Worm (Caenorhabditis elegans) whole organism, L1 larva: Measurements from ENCODE around the gene spe-18.
A peak's percentile ranks its signal among the peaks of the same experiment; 100 is the strongest.

Experiments used
- C04F5.9 ChIP-seq: sonication (generic microtip); optimal IDR thresholded peaks from 2 replicates; lab custom pipeline; 2016; ENCODE audit warnings: missing genetic modification characterization, missing compliant biosample characterization
- F16B12.6 ChIP-seq: fragments of 150-350 bp; optimal IDR thresholded peaks from 2 replicates; lab custom pipeline; 2014; ENCODE audit warnings: missing biosample characterization, missing genetic modification characterization
- alr-1 ChIP-seq: fragments of 200-800 bp; sonication (Bioruptor generic); optimal IDR thresholded peaks from 2 replicates; lab custom pipeline; 2018; ENCODE audit warnings: borderline replicate concordance, mild to moderate bottlenecking, missing genetic modification characterization, missing compliant biosample characterization
- blmp-1 ChIP-seq: fragments of 150-350 bp; optimal IDR thresholded peaks from 2 replicates; lab custom pipeline; 2014; ENCODE audit warnings: missing biosample characterization, missing genetic modification characterization
- ceh-63 ChIP-seq: fragments of 200-800 bp; sonication (Bioruptor generic); optimal IDR thresholded peaks from 2 replicates; lab custom pipeline; 2018; ENCODE audit warnings: mild to moderate bottlenecking, missing genetic modification characterization, missing compliant biosample characterization
- ceh-88 ChIP-seq: fragments of 200-800 bp; sonication (Bioruptor generic); IDR thresholded peaks from 2 replicates; pipeline ENCODE4 v1.3.6; 2022; ENCODE audit warnings: missing genetic modification characterization, missing compliant biosample characterization
- ces-1 ChIP-seq: fragments of 150-350 bp; optimal IDR thresholded peaks from 2 replicates; lab custom pipeline; 2014; ENCODE audit warnings: missing biosample characterization, missing genetic modification reagents, missing genetic modification characterization
- dpl-1 ChIP-seq, 3 experiments: fragments of 150-350 bp in 2 of 3; sonication (generic microtip) in 1 of 3; optimal IDR thresholded peaks; 2 replicates each; lab custom pipeline; 2014 to 2017; ENCODE audit warnings: missing biosample characterization in 3 of 3, missing genetic modification characterization in 3 of 3, missing genetic modification reagents in 3 of 3
- efl-1 ChIP-seq, 4 experiments: fragments of 150-350 bp; optimal IDR thresholded peaks in 3 of 4; peaks in 1 of 4; 1 replicate in 1 of 4; 2 replicates in 3 of 4; lab custom pipeline; 2014; ENCODE audit warnings: missing biosample characterization in 2 of 4, missing genetic modification characterization in 2 of 4, missing genetic modification reagents in 2 of 4
- egl-13 ChIP-seq: sonication (generic microtip); optimal IDR thresholded peaks from 2 replicates; lab custom pipeline; 2016; ENCODE audit warnings: missing genotype, missing genetic modification reagents, missing genetic modification characterization, missing compliant biosample characterization
- elt-2 ChIP-seq: sonication (generic microtip); optimal IDR thresholded peaks from 2 replicates; lab custom pipeline; 2016; ENCODE audit warnings: missing genetic modification characterization, mild to moderate bottlenecking, inconsistent platforms, missing compliant biosample characterization, missing genetic modification reagents
- fkh-4 ChIP-seq: sonication (generic microtip); optimal IDR thresholded peaks from 2 replicates; lab custom pipeline; 2016; ENCODE audit warnings: missing compliant biosample characterization, missing genetic modification characterization, borderline replicate concordance
- grh-1 ChIP-seq: fragments of 200-800 bp; sonication (Bioruptor generic); IDR thresholded peaks from 2 replicates; pipeline ENCODE4 v1.3.6; 2022; ENCODE audit warnings: missing genetic modification reagents, missing genetic modification characterization, missing compliant biosample characterization
- hlh-4 ChIP-seq: sonication (generic microtip); optimal IDR thresholded peaks from 2 replicates; lab custom pipeline; 2016; ENCODE audit warnings: mild to moderate bottlenecking, missing genetic modification characterization, missing compliant biosample characterization
- isw-1 ChIP-seq: fragments of 200-800 bp; sonication (Bioruptor generic); IDR thresholded peaks from 2 replicates; pipeline ENCODE4 v1.3.6; 2022; ENCODE audit warnings: missing genetic modification characterization, missing compliant biosample characterization
- lin-35 ChIP-seq, 2 experiments: fragments of 150-350 bp; optimal IDR thresholded peaks; 2 replicates each; lab custom pipeline; 2014; ENCODE audit warnings: missing biosample characterization in 2 of 2, missing genetic modification characterization in 2 of 2, missing genetic modification reagents in 2 of 2
- lsy-2 ChIP-seq, 2 experiments: fragments of 150-350 bp; optimal IDR thresholded peaks; 2 replicates each; lab custom pipeline; 2014; ENCODE audit warnings: missing biosample characterization in 2 of 2, missing genetic modification characterization in 2 of 2
- nhr-11 ChIP-seq: fragments of 150-350 bp; optimal IDR thresholded peaks from 2 replicates; lab custom pipeline; 2014; ENCODE audit warnings: missing biosample characterization, missing genetic modification characterization
- nhr-12 ChIP-seq: sonication (generic microtip); optimal IDR thresholded peaks from 2 replicates; lab custom pipeline; 2017; ENCODE audit warnings: missing biosample characterization, missing genetic modification characterization
- nhr-20 ChIP-seq: sonication (generic microtip); optimal IDR thresholded peaks from 2 replicates; lab custom pipeline; 2016; ENCODE audit warnings: mild to moderate bottlenecking, missing genetic modification characterization, missing compliant biosample characterization
- nhr-237 ChIP-seq: fragments of 150-350 bp; optimal IDR thresholded peaks from 2 replicates; lab custom pipeline; 2014; ENCODE audit warnings: missing biosample characterization, missing genetic modification characterization
- nhr-28 ChIP-seq: fragments of 150-350 bp; optimal IDR thresholded peaks from 2 replicates; lab custom pipeline; 2014; ENCODE audit warnings: missing biosample characterization, missing genetic modification characterization
- nhr-76 ChIP-seq: sonication (generic microtip); optimal IDR thresholded peaks from 2 replicates; lab custom pipeline; 2017; ENCODE audit warnings: missing biosample characterization, missing genetic modification characterization
- nhr-84 ChIP-seq: sonication (generic microtip); optimal IDR thresholded peaks from 2 replicates; lab custom pipeline; 2017; ENCODE audit warnings: missing biosample characterization, missing genetic modification characterization
- nhr-85 ChIP-seq: sonication (generic microtip); peaks from one replicate; lab custom pipeline; 2016; ENCODE audit warnings: missing genetic modification characterization, inconsistent platforms, missing compliant biosample characterization
- pag-3 ChIP-seq: sonication (generic microtip); optimal IDR thresholded peaks from 2 replicates; lab custom pipeline; 2017; ENCODE audit warnings: missing genetic modification characterization, mild to moderate bottlenecking, missing compliant biosample characterization, antibody characterized with exemption, borderline replicate concordance; ENCODE audit not compliant: insufficient read depth
- pax-3 ChIP-seq: fragments of 200-800 bp; sonication (Bioruptor generic); optimal IDR thresholded peaks from 2 replicates; lab custom pipeline; 2018; ENCODE audit warnings: mild to moderate bottlenecking, missing genetic modification characterization, moderate library complexity, missing compliant biosample characterization
- pqm-1 ChIP-seq: sonication (generic microtip); optimal IDR thresholded peaks from 3 replicates; lab custom pipeline; 2017; ENCODE audit warnings: missing biosample characterization, missing genetic modification characterization
- skn-1 ChIP-seq: fragments of 150-350 bp; optimal IDR thresholded peaks from 2 replicates; lab custom pipeline; 2014; ENCODE audit warnings: missing biosample characterization, missing genetic modification characterization
- snu-23 ChIP-seq: sonication (generic microtip); optimal IDR thresholded peaks from 2 replicates; lab custom pipeline; 2016; ENCODE audit warnings: missing genetic modification characterization, missing compliant biosample characterization
- sox-4 ChIP-seq: sonication (generic microtip); optimal IDR thresholded peaks from 2 replicates; lab custom pipeline; 2016; ENCODE audit warnings: missing genetic modification characterization, missing compliant biosample characterization
- sptf-1 ChIP-seq: fragments of 150-350 bp; optimal IDR thresholded peaks from 2 replicates; lab custom pipeline; 2014; ENCODE audit warnings: missing biosample characterization, missing genetic modification characterization
- sup-37 ChIP-seq: fragments of 200-800 bp; sonication (Bioruptor generic); optimal IDR thresholded peaks from 2 replicates; lab custom pipeline; 2018; ENCODE audit warnings: mild to moderate bottlenecking, missing genetic modification characterization, missing compliant biosample characterization
- swsn-7 ChIP-seq: sonication (generic microtip); optimal IDR thresholded peaks from 2 replicates; lab custom pipeline; 2016; ENCODE audit warnings: missing genetic modification characterization, missing compliant biosample characterization
- tbx-2 ChIP-seq: sonication (generic microtip); optimal IDR thresholded peaks from 2 replicates; lab custom pipeline; 2016; ENCODE audit warnings: missing genetic modification characterization, missing compliant biosample characterization
- tlp-1 ChIP-seq: fragments of 150-350 bp; optimal IDR thresholded peaks from 2 replicates; lab custom pipeline; 2014; ENCODE audit warnings: missing biosample characterization, missing genetic modification characterization
- unc-130 ChIP-seq: fragments of 150-350 bp; optimal IDR thresholded peaks from 2 replicates; lab custom pipeline; 2017; ENCODE audit warnings: missing biosample characterization, missing genetic modification characterization, inconsistent platforms
- vab-15 ChIP-seq: sonication (generic microtip); optimal IDR thresholded peaks from 2 replicates; lab custom pipeline; 2017; ENCODE audit warnings: missing genotype, mild to moderate bottlenecking, missing genetic modification characterization, missing compliant biosample characterization
- xbp-1 ChIP-seq: sonication (generic microtip); optimal IDR thresholded peaks from 2 replicates; lab custom pipeline; 2016; ENCODE audit warnings: missing genetic modification characterization, missing compliant biosample characterization
- ztf-11 ChIP-seq, 2 experiments: sonication (generic microtip); optimal IDR thresholded peaks; 2 replicates each; lab custom pipeline; 2016 to 2017; ENCODE audit warnings: missing genetic modification characterization in 2 of 2, missing biosample characterization in 1 of 2, missing compliant biosample characterization in 1 of 2

spe-18 gene

ce11 chrII:13117135-13117534 lies 36.1 kb downstream of the spe-18 start, which contains the start of gene gfm-1 (continued):
- TF ChIP-seq tlp-1 (tag; lab: Kevin White, UChicago) (no peak), skn-1 (tag; lab: Kevin White, UChicago) (peak; percentile 55), alr-1 (tag; lab: Kevin White, UChicago) (no peak), ceh-88 (GFP tag; lab: Robert Waterston, UW) (peak; percentile 53; the same call in 1 of the 2 replicates), snu-23 (GFP tag; lab: Kevin White, UChicago) (peak; percentile 76), grh-1 (GFP tag; lab: Robert Waterston, UW) (peak; percentile 72), tbx-2 (tag; lab: Kevin White, UChicago) (peak; percentile 87), ces-1 (GFP tag; lab: Kevin White, UChicago) (no peak), nhr-12 (no peak), swsn-7 (tag; lab: Kevin White, UChicago) (peak; percentile 85), pqm-1 (no peak), nhr-85 (peak; percentile 92), isw-1 (GFP tag; lab: Robert Waterston, UW) (peak; percentile 58), sox-4 (tag; lab: Kevin White, UChicago) (peak; percentile 91), egl-13 (peak; percentile 88), ztf-11 (tag; optimal IDR thresholded peaks at IDR 0.05; lab: Kevin White, UChicago) (peak in 1 of 2 experiments; percentile 91), sptf-1 (no peak), unc-130 (peak; percentile 32), dpl-1 (GFP tag; optimal IDR thresholded peaks at IDR 0.05; lab: Kevin White, UChicago) (peak; percentile 53 to 72 (median 67)), lsy-2 (tag; optimal IDR thresholded peaks at IDR 0.05; lab: Kevin White, UChicago) (peak; percentile 62 to 83), vab-15 (tag; lab: Kevin White, UChicago) (peak; percentile 28), hlh-4 (peak; percentile 71)

- TF ChIP-seq sptf-1 (no peak), nhr-76 (tag; lab: Kevin White, UChicago) (no peak), sup-37 (no peak), C04F5.9 (tag; lab: Kevin White, UChicago) (no peak), nhr-237 (tag; lab: Kevin White, UChicago) (no peak), sox-4 (tag; lab: Kevin White, UChicago) (no peak), ces-1 (GFP tag; lab: Kevin White, UChicago) (no peak), pag-3 (tag; lab: Kevin White, UChicago) (no peak), nhr-28 (tag; lab: Kevin White, UChicago) (no peak), nhr-84 (tag; lab: Kevin White, UChicago) (no peak), F16B12.6 (tag; lab: Kevin White, UChicago) (no peak), xbp-1 (tag; lab: Kevin White, UChicago) (no peak), fkh-4 (tag; lab: Kevin White, UChicago) (no peak), pax-3 (tag; lab: Kevin White, UChicago) (no peak), ceh-63 (no peak), nhr-20 (tag; lab: Kevin White, UChicago) (no peak), lin-35 (GFP tag; optimal IDR thresholded peaks at IDR 0.05; lab: Kevin White, UChicago) (no peak), nhr-11 (no peak), skn-1 (tag; lab: Kevin White, UChicago) (no peak), swsn-7 (tag; lab: Kevin White, UChicago) (no peak)
Observed at ce11 chrII:13116710-13117109, 36.5 kb downstream of the spe-18 start, which contains the start of gene rict-1. Gene rict-1 (minus strand): TSS chrII:13116810.

ce11 chrII:13107719-13108118 lies 45.5 kb downstream of the spe-18 start, which contains the start of gene pqn-32:
Gene pqn-32 (plus strand): TSS chrII:13108019.
- TF ChIP-seq elt-2 (tag; lab: Kevin White, UChicago): no peak
- TF ChIP-seq lin-35 (GFP tag; optimal IDR thresholded peaks at IDR 0.05; lab: Kevin White, UChicago): no peak
- no peak for TF ChIP-seq efl-1 (optimal IDR thresholded peaks at IDR 0.05; lab: Kevin White, UChicago)
- peak in 1 of 2 experiments; percentile 63 for TF ChIP-seq efl-1 (GFP tag; optimal IDR thresholded peaks at IDR 0.05 in 1 of 2; lab: Kevin White, UChicago)
- TF ChIP-seq blmp-1: peak; percentile 67
